Worm (Caenorhabditis elegans): ENCODE data around the gene Y39E4A.1.

Y39E4A.1 gene

ce11 chrIII:12918575-12918974, 32.6 kb upstream of the Y39E4A.1 start, which contains the start of gene Y37D8A.16:
TSS of gene Y37D8A.16 (minus strand) at chrIII:12918675.
- no peak for TF ChIP-seq mdl-1 (tag; optimal IDR thresholded peaks at IDR 0.05)
- TF ChIP-seq elt-3 (tag; optimal IDR thresholded peaks at IDR 0.05), result no peak
- TF ChIP-seq eor-1 (tag; optimal IDR thresholded peaks at IDR 0.05), result no peak
- TF ChIP-seq aly-2 (tag; optimal IDR thresholded peaks at IDR 0.05), result no peak
- TF ChIP-seq R02D3.7 (tag; optimal IDR thresholded peaks at IDR 0.05), result no peak
- no peak for TF ChIP-seq nfya-1 (tag; optimal IDR thresholded peaks at IDR 0.05; ENCODE audit: insufficient read depth)
- no peak for TF ChIP-seq fkh-2 (tag; optimal IDR thresholded peaks at IDR 0.05)
- TF ChIP-seq ztf-4 (tag; optimal IDR thresholded peaks at IDR 0.05), result no peak
- no peak for TF ChIP-seq unc-62 (GFP tag; optimal IDR thresholded peaks at IDR 0.05)
- TF ChIP-seq nhr-28 (tag; optimal IDR thresholded peaks at IDR 0.05), result no peak
- TF ChIP-seq pha-4 (tag; optimal IDR thresholded peaks at IDR 0.05), result no peak
- no peak for TF ChIP-seq skn-1 (tag; optimal IDR thresholded peaks at IDR 0.05)
- TF ChIP-seq nhr-237 (tag; optimal IDR thresholded peaks at IDR 0.05), result no peak
- TF ChIP-seq nhr-12 (tag; optimal IDR thresholded peaks at IDR 0.05), result no peak
- TF ChIP-seq elt-1 (tag; optimal IDR thresholded peaks at IDR 0.05), result no peak
- TF ChIP-seq nhr-77 (tag; optimal IDR thresholded peaks at IDR 0.05), result no peak
- TF ChIP-seq lsy-12 (tag; optimal IDR thresholded peaks at IDR 0.05), result no peak
- no peak for TF ChIP-seq elt-2 (tag; optimal IDR thresholded peaks at IDR 0.05)

DNA sequence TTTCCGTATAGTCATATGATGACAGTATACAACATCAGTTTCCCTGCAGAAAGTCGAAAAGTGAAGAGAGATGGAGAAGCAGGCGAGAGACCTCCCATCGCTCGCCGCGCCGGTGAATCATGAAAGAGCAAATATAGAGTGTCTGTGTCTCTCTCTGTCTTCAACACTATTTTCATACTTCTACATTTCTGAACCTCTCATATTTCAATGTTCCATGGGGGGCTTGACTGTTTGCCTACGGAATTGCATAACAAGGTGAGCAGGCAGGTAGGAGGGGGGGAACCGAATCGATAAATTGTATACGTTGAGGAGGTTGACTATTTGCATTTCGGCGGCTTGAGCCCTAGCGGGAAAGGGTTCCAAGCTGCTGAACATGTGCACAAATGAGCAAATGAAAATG, 31.3 kb upstream of the Y39E4A.1 start:
- no peak for TF ChIP-seq nhr-23 (tag; optimal IDR thresholded peaks at IDR 0.05)
- peak; percentile 48 for TF ChIP-seq fos-1 (tag; optimal IDR thresholded peaks at IDR 0.05)
- peak; percentile 95 for TF ChIP-seq pha-4 (tag; optimal IDR thresholded peaks at IDR 0.05)
- peak; percentile 72 for TF ChIP-seq jun-1 (tag; optimal IDR thresholded peaks at IDR 0.05)
- TF ChIP-seq elt-2 (tag; optimal IDR thresholded peaks at IDR 0.05), result peak; percentile 53
- TF ChIP-seq pqm-1 (tag; optimal IDR thresholded peaks at IDR 0.05), result peak; percentile 41
- peak; percentile 69 for TF ChIP-seq hmg-11 (tag; optimal IDR thresholded peaks at IDR 0.05)
- no peak for TF ChIP-seq nhr-28 (tag; optimal IDR thresholded peaks at IDR 0.05)
- no peak for TF ChIP-seq zag-1 (tag; optimal IDR thresholded peaks at IDR 0.05)

DNA sequence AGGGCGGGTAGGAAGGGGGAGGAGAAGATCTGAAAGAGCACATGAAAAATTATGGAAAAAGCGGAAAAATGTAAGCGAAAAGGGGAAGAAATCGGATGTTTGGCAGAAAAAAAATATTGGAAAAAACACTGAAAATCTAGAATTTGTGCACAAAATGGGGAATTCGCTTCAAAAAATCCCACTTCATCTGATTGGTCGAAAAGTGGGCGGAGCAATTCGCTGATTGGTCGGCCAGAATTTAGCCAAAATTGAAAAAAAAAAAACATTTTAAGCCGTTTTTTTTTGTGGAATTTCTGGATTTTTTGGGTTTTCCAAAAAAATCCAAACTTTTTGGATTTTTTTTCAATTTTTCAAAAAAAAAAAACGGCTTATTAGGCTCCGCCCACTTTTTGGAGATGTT, 30.4 kb upstream of the Y39E4A.1 start:
- TF ChIP-seq nfya-1 (tag; optimal IDR thresholded peaks at IDR 0.05; ENCODE audit: insufficient read depth), result peak; percentile 84
- TF ChIP-seq eor-1 (tag; optimal IDR thresholded peaks at IDR 0.05), result no peak
- no peak for TF ChIP-seq ZK546.5 (tag; optimal IDR thresholded peaks at IDR 0.05)
- no peak for TF ChIP-seq nhr-76 (tag; optimal IDR thresholded peaks at IDR 0.05)
- TF ChIP-seq mml-1 (tag; optimal IDR thresholded peaks at IDR 0.05), result no peak
- no peak for TF ChIP-seq ceh-16 (tag; optimal IDR thresholded peaks at IDR 0.05)

DNA sequence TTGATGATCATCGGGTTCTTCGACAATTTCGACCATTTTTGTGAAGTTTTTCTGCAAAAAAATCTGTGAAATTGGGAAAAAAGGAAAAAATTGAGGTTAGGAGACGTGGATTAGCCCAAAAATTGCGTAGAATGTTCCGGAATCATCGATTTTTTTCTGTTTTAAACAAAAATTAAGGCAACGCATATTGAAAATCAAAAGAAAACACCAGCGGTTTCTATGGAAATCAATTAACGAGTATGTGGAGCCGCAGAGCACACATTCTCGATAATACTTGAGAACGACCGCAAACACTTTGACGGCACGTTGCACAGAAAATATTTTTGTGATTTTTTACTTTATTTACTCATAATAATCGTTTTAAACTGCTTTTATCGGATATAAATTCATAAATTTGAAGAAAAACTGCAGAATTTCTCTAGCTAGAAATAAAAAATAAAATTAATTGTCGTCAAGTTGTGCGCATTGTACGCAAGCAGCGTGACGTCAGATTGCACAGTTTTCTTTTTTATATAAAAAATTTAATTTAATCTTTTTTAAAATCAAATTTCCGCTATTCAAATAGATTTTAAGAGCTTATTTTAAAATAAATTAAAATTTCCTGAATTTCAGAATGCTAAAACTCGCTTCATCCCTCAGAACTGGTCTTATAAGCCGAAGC, 25.1 kb upstream of the Y39E4A.1 start, which contains the start of the genes npp-25 and mrps-10:
Gene npp-25 (minus strand): TSS at position 51 of the 661 bp plus-strand sequence.
Gene mrps-10 (plus strand): TSS at position 611 of the 661 bp plus-strand sequence.
- TF ChIP-seq nhr-43 (tag; optimal IDR thresholded peaks at IDR 0.05; ENCODE audit: poor library complexity, severe bottlenecking) (no peak), lin-39 (tag; optimal IDR thresholded peaks at IDR 0.05) (peak; percentile 27), R02D3.7 (tag; optimal IDR thresholded peaks at IDR 0.05) (no peak), unc-62 (GFP tag; optimal IDR thresholded peaks at IDR 0.05) (no peak), nhr-77 (tag; optimal IDR thresholded peaks at IDR 0.05) (no peak), ztf-11 (tag; optimal IDR thresholded peaks at IDR 0.05) (no peak), hmg-11 (tag; optimal IDR thresholded peaks at IDR 0.05) (peak; percentile 48), ama-1 (optimal IDR thresholded peaks at IDR 0.05) (no peak), unc-39 (tag; optimal IDR thresholded peaks at IDR 0.05) (no peak), mdl-1 (tag; optimal IDR thresholded peaks at IDR 0.05) (no peak), nfya-1 (tag; optimal IDR thresholded peaks at IDR 0.05; ENCODE audit: insufficient read depth) (peak; percentile 50), ceh-9 (tag; optimal IDR thresholded peaks at IDR 0.05) (no peak), pha-4 (tag; optimal IDR thresholded peaks at IDR 0.05) (peak; percentile 66), fkh-2 (tag; optimal IDR thresholded peaks at IDR 0.05) (no peak), ceh-16 (tag; optimal IDR thresholded peaks at IDR 0.05) (no peak), nhr-237 (tag; optimal IDR thresholded peaks at IDR 0.05) (no peak), ZK546.5 (tag; optimal IDR thresholded peaks at IDR 0.05) (no peak), ztf-4 (tag; optimal IDR thresholded peaks at IDR 0.05) (no peak), skn-1 (tag; optimal IDR thresholded peaks at IDR 0.05) (no peak), elt-3 (tag; optimal IDR thresholded peaks at IDR 0.05) (no peak), nhr-25 (tag; optimal IDR thresholded peaks at IDR 0.05) (no peak), lin-15B (tag; optimal IDR thresholded peaks at IDR 0.05) (peak; percentile 50), nhr-12 (tag; optimal IDR thresholded peaks at IDR 0.05) (no peak), nhr-67 (tag; optimal IDR thresholded peaks at IDR 0.05) (no peak), lsy-12 (tag; optimal IDR thresholded peaks at IDR 0.05) (no peak), elt-1 (tag; optimal IDR thresholded peaks at IDR 0.05) (no peak), egl-5 (tag; optimal IDR thresholded peaks at IDR 0.05) (no peak), jun-1 (tag; optimal IDR thresholded peaks at IDR 0.05) (no peak)

Measured in whole organism, L3 larva.